Worm (Caenorhabditis elegans): ENCODE data around the gene F13A7.7.

DNA sequence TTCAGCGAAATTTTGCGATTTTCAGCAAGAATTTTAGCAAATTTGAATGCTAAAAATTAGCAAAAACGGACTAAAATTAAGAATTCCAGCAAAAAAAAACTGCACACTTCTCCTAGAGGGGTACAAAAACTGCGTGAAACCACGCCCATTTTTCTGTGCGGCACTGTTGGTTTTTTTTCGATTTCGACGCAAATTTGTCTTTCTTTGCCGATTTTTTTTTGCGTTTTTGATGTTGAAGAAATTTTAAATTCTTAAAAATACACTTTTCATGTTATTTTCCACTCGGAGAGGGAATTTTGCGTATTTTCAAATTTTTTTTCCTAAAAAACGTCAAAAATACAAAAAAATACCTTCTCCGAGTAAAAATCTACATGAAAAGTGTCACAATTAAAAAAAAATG is 20.3 kb upstream of the F13A7.7 start, which contains the start of gene syp-1:
- TF ChIP-seq elt-1 (tag; optimal IDR thresholded peaks at IDR 0.05) (no peak), unc-39 (tag; optimal IDR thresholded peaks at IDR 0.05) (no peak), fos-1 (tag; optimal IDR thresholded peaks at IDR 0.05) (no peak), ceh-82 (tag; optimal IDR thresholded peaks at IDR 0.05) (no peak), mdl-1 (tag; optimal IDR thresholded peaks at IDR 0.05) (no peak)
